Fruit fly (Drosophila melanogaster) whole organism, embryonic: Measurements from ENCODE around the gene Snx27.
A peak's percentile ranks its signal among the peaks of the same experiment; 100 is the strongest.

Experiments used
- CG2678 ChIP-seq: fragments of 200-800 bp; sonication (Bioruptor generic); optimal IDR thresholded peaks from 3 replicates; lab custom pipeline; 2019; ENCODE audit warnings: missing biosample characterization, mild to moderate bottlenecking, missing genetic modification characterization, moderate library complexity
- CHES-1-like ChIP-seq: fragments of 200-800 bp; sonication (Bioruptor generic); optimal IDR thresholded peaks from 2 replicates; lab custom pipeline; 2016; ENCODE audit warnings: missing biosample characterization, missing genetic modification characterization
- phol ChIP-seq: fragments of 200-800 bp; sonication (Bioruptor generic); optimal IDR thresholded peaks from 3 replicates; lab custom pipeline; 2018; ENCODE audit warnings: missing biosample characterization, mild to moderate bottlenecking, missing genetic modification characterization, moderate library complexity

DNA sequence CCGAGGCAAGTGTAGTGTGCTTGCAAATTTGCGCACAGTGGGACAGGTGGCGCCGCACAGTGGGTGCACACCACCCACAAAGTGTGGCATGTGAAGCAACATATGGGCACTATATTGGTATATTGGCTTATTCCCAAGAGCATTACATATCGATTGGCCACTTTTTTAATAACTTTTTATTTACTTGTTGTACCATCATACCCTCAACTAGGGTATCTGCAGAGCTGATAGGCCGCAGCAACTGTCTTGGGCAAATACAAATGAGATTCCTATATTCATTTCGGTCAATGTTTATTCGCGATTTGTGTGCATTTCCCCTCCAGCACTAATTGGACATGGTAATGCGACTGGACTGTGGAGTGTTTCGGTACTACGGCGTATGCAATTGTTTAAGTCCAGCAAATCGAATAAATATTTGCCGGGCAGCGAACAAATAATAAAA, 13.1 kb downstream of the Snx27 start:
- TF ChIP-seq CG2678 (tag; lab: Kevin White, UChicago) (peak; percentile 59), phol (peak; percentile 46), CHES-1-like (peak; percentile 15)
